Fruit fly (Drosophila melanogaster): ENCODE measurements around the gene CG9399.

The CG9399 gene

dm6 chr3R:9533181-9534124, 40.6 kb downstream of the CG9399 start (continued):
- TF ChIP-seq aop (GFP tag; IDR thresholded peaks at IDR 0.05) (0 out of 2 replicates have a peak, but pooled peaks have one; percentile 35), chinmo (GFP tag; IDR thresholded peaks at IDR 0.05; ENCODE audit: partially characterized antibody) (peak; percentile 95), gsb (GFP tag; IDR thresholded peaks at IDR 0.05) (peak; percentile 90), Hr3 (GFP tag; optimal IDR thresholded peaks at IDR 0.05) (peak; percentile 95), ato (GFP tag; IDR thresholded peaks at IDR 0.05; ENCODE audit: partially characterized antibody) (no peak), pzg (GFP tag; optimal IDR thresholded peaks at IDR 0.05) (peak; percentile 17), yki (optimal IDR thresholded peaks at IDR 0.05) (peak; percentile 53), CG32767 (GFP tag; IDR thresholded peaks at IDR 0.05) (peak; percentile 87), CG6683 (GFP tag; optimal IDR thresholded peaks at IDR 0.05) (peak; percentile 94), seq (GFP tag; IDR thresholded peaks at IDR 0.05) (peak; percentile 91), p53 (GFP tag; optimal IDR thresholded peaks at IDR 0.05) (peak; percentile 72), lbe (GFP tag; optimal IDR thresholded peaks at IDR 0.05) (peak; percentile 84), CG31388 (GFP tag; optimal IDR thresholded peaks at IDR 0.05) (peak; percentile 87), eve (GFP tag; optimal IDR thresholded peaks at IDR 0.05) (peak in 1 of 2 experiments; percentile 100), vvl (GFP tag; IDR thresholded peaks at IDR 0.05) (peak; percentile 88), CG13424 (tag; optimal IDR thresholded peaks at IDR 0.05) (peak; percentile 97), Side (GFP tag; optimal IDR thresholded peaks at IDR 0.05) (peak; percentile 90), ash1 (GFP tag; optimal IDR thresholded peaks at IDR 0.05) (peak; percentile 33), Atf6 (GFP tag; IDR thresholded peaks at IDR 0.05) (peak; percentile 93), CG2712 (tag; optimal IDR thresholded peaks at IDR 0.05) (peak; percentile 96), pum (GFP tag; optimal IDR thresholded peaks at IDR 0.05) (peak; percentile 91), CG10431 (GFP tag; optimal IDR thresholded peaks at IDR 0.05) (peak; percentile 91), Pdp1 (GFP tag; optimal IDR thresholded peaks at IDR 0.05) (peak; percentile 84 to 96), Oli (tag; optimal IDR thresholded peaks at IDR 0.05) (peak; percentile 98), gcm2 (GFP tag; optimal IDR thresholded peaks at IDR 0.05) (peak; percentile 68), pnt (GFP tag; optimal IDR thresholded peaks at IDR 0.05) (peak; percentile 91), salm (tag; optimal IDR thresholded peaks at IDR 0.05) (peak; percentile 91), Hmx (GFP tag; optimal IDR thresholded peaks at IDR 0.05) (peak; percentile 91), CG5953 (GFP tag; IDR thresholded peaks at IDR 0.05) (peak; percentile 40; the same call in 1 of the 2 replicates), hbn (GFP tag; IDR thresholded peaks at IDR 0.05; ENCODE audit: partially characterized antibody) (no peak), NfI (GFP tag; optimal IDR thresholded peaks at IDR 0.05) (peak; percentile 95), sens-2 (GFP tag; IDR thresholded peaks at IDR 0.05) (peak; percentile 33; the same call in 1 of the 2 replicates), kah (GFP tag; optimal IDR thresholded peaks at IDR 0.05) (peak; percentile 90), ci (GFP tag; IDR thresholded peaks at IDR 0.05) (peak; percentile 80), CG15073 (GFP tag; optimal IDR thresholded peaks at IDR 0.05) (peak; percentile 71), CG12744 (GFP tag; optimal IDR thresholded peaks at IDR 0.05) (peak; percentile 88), nau (GFP tag; optimal IDR thresholded peaks at IDR 0.05) (peak; percentile 98), CG10565 (GFP tag; optimal IDR thresholded peaks at IDR 0.05) (peak; percentile 63), CG8388 (GFP tag; optimal IDR thresholded peaks at IDR 0.05) (peak; percentile 93), CG11723 (GFP tag; optimal IDR thresholded peaks at IDR 0.05) (peak; percentile 96), Rfx (GFP tag; IDR thresholded peaks at IDR 0.05) (peak; percentile 93), CoRest (tag; optimal IDR thresholded peaks at IDR 0.05) (peak; percentile 98), Lhr (GFP tag; optimal IDR thresholded peaks at IDR 0.05) (peak; percentile 81), onecut (GFP tag; IDR thresholded peaks at IDR 0.05) (peak; percentile 80), CG18619 (GFP tag; optimal IDR thresholded peaks at IDR 0.05) (peak; percentile 99), CG2889 (GFP tag; IDR thresholded peaks at IDR 0.05) (peak; percentile 71; the same call in 1 of the 3 replicates), Stat92E (GFP tag; optimal IDR thresholded peaks at IDR 0.05) (peak in 1 of 3 experiments; percentile 51), CG4854 (GFP tag; optimal IDR thresholded peaks at IDR 0.05) (peak; percentile 93)

All from whole organism, embryonic.